Fruit fly (Drosophila melanogaster) whole organism, adult: ENCODE data around the gene Hsp22.

ENCODE experiments used
- CG11617 ChIP-seq: fragments of 200-800 bp; sonication (Bioruptor generic); optimal IDR thresholded peaks from 2 replicates; lab custom pipeline; 2017; ENCODE audit warnings: mild to moderate bottlenecking, missing biosample characterization, missing genetic modification reagents, missing genetic modification characterization
- CG12768 ChIP-seq: fragments of 200-800 bp; sonication (Bioruptor generic); optimal IDR thresholded peaks from 2 replicates; lab custom pipeline; 2017; ENCODE audit warnings: missing biosample characterization, missing genetic modification characterization, mild to moderate bottlenecking, moderate library complexity, missing genetic modification reagents
- CG14711 ChIP-seq: fragments of 200-800 bp; sonication (Bioruptor generic); optimal IDR thresholded peaks from 2 replicates; lab custom pipeline; 2018; ENCODE audit warnings: missing biosample characterization, mild to moderate bottlenecking, missing genetic modification characterization, moderate library complexity
- CG1620 ChIP-seq: fragments of 200-800 bp; sonication (Bioruptor generic); optimal IDR thresholded peaks from 2 replicates; lab custom pipeline; 2016; ENCODE audit warnings: missing biosample characterization, missing genetic modification characterization
- CG33017 ChIP-seq: fragments of 200-800 bp; sonication (Bioruptor generic); optimal IDR thresholded peaks from 2 replicates; lab custom pipeline; 2018; ENCODE audit warnings: missing biosample characterization, mild to moderate bottlenecking, missing genetic modification characterization, moderate library complexity
- CG5204 ChIP-seq: fragments of 200-800 bp; sonication (Bioruptor generic); optimal IDR thresholded peaks from 2 replicates; lab custom pipeline; 2016; ENCODE audit warnings: missing biosample characterization, missing genetic modification characterization
- CG7045 ChIP-seq: fragments of 200-800 bp; sonication (Bioruptor generic); optimal IDR thresholded peaks from 2 replicates; lab custom pipeline; 2017; ENCODE audit warnings: missing biosample characterization, mild to moderate bottlenecking, missing genetic modification characterization
- CG7101 ChIP-seq: fragments of 200-800 bp; sonication (Bioruptor generic); optimal IDR thresholded peaks from 2 replicates; lab custom pipeline; 2018; ENCODE audit warnings: missing biosample characterization, mild to moderate bottlenecking, missing genetic modification characterization, moderate library complexity
- Clk ChIP-seq: fragments of 200-800 bp; sonication (Bioruptor generic); optimal IDR thresholded peaks from 2 replicates; lab custom pipeline; 2017; ENCODE audit warnings: missing biosample characterization, missing genetic modification characterization
- Crg-1 ChIP-seq: fragments of 200-800 bp; sonication (Bioruptor generic); optimal IDR thresholded peaks from 2 replicates; lab custom pipeline; 2016; ENCODE audit warnings: missing biosample characterization, missing genetic modification characterization
- Hr96 ChIP-seq: fragments of 200-800 bp; sonication (Bioruptor generic); optimal IDR thresholded peaks from 2 replicates; lab custom pipeline; 2016; ENCODE audit warnings: missing biosample characterization, missing genetic modification characterization
- Mnt ChIP-seq: fragments of 200-800 bp; sonication (Bioruptor generic); optimal IDR thresholded peaks from 2 replicates; lab custom pipeline; 2016; ENCODE audit warnings: missing biosample characterization, mild to moderate bottlenecking, missing genetic modification characterization
- bab1 ChIP-seq: fragments of 200-800 bp; sonication (Bioruptor generic); optimal IDR thresholded peaks from 3 replicates; lab custom pipeline; 2019; ENCODE audit warnings: missing biosample characterization, mild to moderate bottlenecking, missing genetic modification characterization, moderate library complexity
- cic ChIP-seq: fragments of 200-800 bp; sonication (Bioruptor generic); optimal IDR thresholded peaks from 2 replicates; lab custom pipeline; 2017; ENCODE audit warnings: missing biosample characterization, mild to moderate bottlenecking, missing genetic modification characterization, moderate library complexity
- cnc ChIP-seq, 2 experiments: fragments of >200 bp; optimal IDR thresholded peaks; 2 replicates each; lab custom pipeline; 2017
- kay ChIP-seq: fragments of 200-800 bp; sonication (Bioruptor generic); peaks from one replicate; lab custom pipeline; 2016; ENCODE audit warnings: missing biosample characterization, missing genetic modification characterization, borderline replicate concordance
- ovo ChIP-seq: fragments of 200-800 bp; sonication (Bioruptor generic); optimal IDR thresholded peaks from 2 replicates; lab custom pipeline; 2016; ENCODE audit warnings: missing biosample characterization, missing genetic modification characterization
- pad ChIP-seq: fragments of 200-800 bp; sonication (Bioruptor generic); optimal IDR thresholded peaks from 3 replicates; lab custom pipeline; 2017; ENCODE audit warnings: missing biosample characterization, missing genetic modification characterization, mild to moderate bottlenecking, moderate library complexity, missing genetic modification reagents
- tj ChIP-seq: fragments of 200-800 bp; sonication (Bioruptor generic); optimal IDR thresholded peaks from 3 replicates; lab custom pipeline; 2017; ENCODE audit warnings: missing biosample characterization, mild to moderate bottlenecking, missing genetic modification characterization, moderate library complexity
- toe ChIP-seq: fragments of 200-800 bp; sonication (Bioruptor generic); optimal IDR thresholded peaks from 2 replicates; lab custom pipeline; 2016; ENCODE audit warnings: missing biosample characterization, missing genetic modification characterization

Gene Hsp22

dm6 chr3L:9361894-9362293 is 10.8 kb upstream of the Hsp22 start, which contains the start of gene CG34456:
Gene CG34456 (plus strand): TSS chr3L:9362108.
- no peak for TF ChIP-seq CG14711 (tag; lab: Kevin White, UChicago)
- no peak for TF ChIP-seq Crg-1 (GFP tag; lab: Kevin White, UChicago)
- TF ChIP-seq CG1620 (GFP tag; lab: Kevin White, UChicago): no peak
- TF ChIP-seq pad: no peak
- no peak for TF ChIP-seq toe (GFP tag; lab: Kevin White, UChicago)
- no peak for TF ChIP-seq ovo (GFP tag; lab: Kevin White, UChicago)
- no peak for TF ChIP-seq Hr96 (GFP tag; lab: Kevin White, UChicago)
- no peak for TF ChIP-seq cnc (optimal IDR thresholded peaks at IDR 0.05; lab: Kevin White, UChicago)
- TF ChIP-seq CG12768: peak; percentile 60
- no peak for TF ChIP-seq Clk (GFP tag; lab: Kevin White, UChicago)
- TF ChIP-seq CG11617 (GFP tag; lab: Kevin White, UChicago): peak; percentile 30
- no peak for TF ChIP-seq bab1 (GFP tag; lab: Kevin White, UChicago)
- TF ChIP-seq CG7101 (tag; lab: Kevin White, UChicago): peak; percentile 42
- TF ChIP-seq Mnt: no peak
- peak; percentile 88 for TF ChIP-seq cic (GFP tag; lab: Kevin White, UChicago)
- peak; percentile 79 for TF ChIP-seq CG33017 (tag; lab: Kevin White, UChicago)
- TF ChIP-seq CG7045 (GFP tag; lab: Kevin White, UChicago): peak; percentile 55
- peak; percentile 94 for TF ChIP-seq kay (GFP tag; lab: Kevin White, UChicago)
- TF ChIP-seq tj: no peak
- no peak for TF ChIP-seq CG5204 (GFP tag; lab: Kevin White, UChicago)

- TF ChIP-seq tj (peak; percentile 38), kay (GFP tag; lab: Kevin White, UChicago) (peak; percentile 27), CG14711 (tag; lab: Kevin White, UChicago) (no peak), bab1 (GFP tag; lab: Kevin White, UChicago) (peak; percentile 7), Clk (GFP tag; lab: Kevin White, UChicago) (no peak)
Observed at dm6 chr3L:9364131-9364530, 8.6 kb upstream of the Hsp22 start, which contains the start of gene mRRF1. Gene mRRF1 (plus strand): TSS chr3L:9364350.

dm6 chr3L:9366850-9367430 is 5.8 kb upstream of the Hsp22 start, which contains the start of the genes Klp67A and CG4452:
Gene Klp67A (minus strand): TSS chr3L:9367046.
Gene CG4452 (plus strand): TSS chr3L:9367377.
- TF ChIP-seq pad: peak; percentile 30
- no peak for TF ChIP-seq bab1 (GFP tag; lab: Kevin White, UChicago)
- TF ChIP-seq CG5204 (GFP tag; lab: Kevin White, UChicago): no peak
- no peak for TF ChIP-seq Hr96 (GFP tag; lab: Kevin White, UChicago)
- TF ChIP-seq CG1620 (GFP tag; lab: Kevin White, UChicago): peak; percentile 56
- TF ChIP-seq Crg-1 (GFP tag; lab: Kevin White, UChicago): no peak
- peak; percentile 27 for TF ChIP-seq CG12768
- no peak for TF ChIP-seq Clk (GFP tag; lab: Kevin White, UChicago)
- TF ChIP-seq toe (GFP tag; lab: Kevin White, UChicago): no peak
- peak; percentile 13 for TF ChIP-seq CG7101 (tag; lab: Kevin White, UChicago)
- TF ChIP-seq CG33017 (tag; lab: Kevin White, UChicago): peak; percentile 13
- TF ChIP-seq cnc (optimal IDR thresholded peaks at IDR 0.05; lab: Kevin White, UChicago): no peak
- peak; percentile 64 for TF ChIP-seq CG11617 (GFP tag; lab: Kevin White, UChicago)
- peak; percentile 76 for TF ChIP-seq CG14711 (tag; lab: Kevin White, UChicago)
- TF ChIP-seq cic (GFP tag; lab: Kevin White, UChicago): no peak
- no peak for TF ChIP-seq tj
- TF ChIP-seq CG7045 (GFP tag; lab: Kevin White, UChicago): no peak
- peak; percentile 17 for TF ChIP-seq kay (GFP tag; lab: Kevin White, UChicago)
- peak; percentile 39 for TF ChIP-seq ovo (GFP tag; lab: Kevin White, UChicago)
- TF ChIP-seq Mnt: peak; percentile 36

dm6 chr3L:9367431-9367867 is 5.3 kb upstream of the Hsp22 start:
- TF ChIP-seq cic (GFP tag; lab: Kevin White, UChicago) (peak; percentile 67), Crg-1 (GFP tag; lab: Kevin White, UChicago) (no peak), CG5204 (GFP tag; lab: Kevin White, UChicago) (no peak), CG14711 (tag; lab: Kevin White, UChicago) (no peak), CG1620 (GFP tag; lab: Kevin White, UChicago) (no peak), Hr96 (GFP tag; lab: Kevin White, UChicago) (no peak), cnc (optimal IDR thresholded peaks at IDR 0.05; lab: Kevin White, UChicago) (no peak), kay (GFP tag; lab: Kevin White, UChicago) (peak; percentile 85), CG11617 (GFP tag; lab: Kevin White, UChicago) (peak; percentile 60), CG33017 (tag; lab: Kevin White, UChicago) (no peak), CG12768 (peak; percentile 16), Clk (GFP tag; lab: Kevin White, UChicago) (no peak), CG7101 (tag; lab: Kevin White, UChicago) (no peak), tj (peak; percentile 100), bab1 (GFP tag; lab: Kevin White, UChicago) (peak; percentile 13)

dm6 chr3L:9368665-9369064 is 4.1 kb upstream of the Hsp22 start:
- TF ChIP-seq CG7101 (tag; lab: Kevin White, UChicago) (no peak), CG12768 (no peak), cnc (optimal IDR thresholded peaks at IDR 0.05; lab: Kevin White, UChicago) (no peak), ovo (GFP tag; lab: Kevin White, UChicago) (no peak), toe (GFP tag; lab: Kevin White, UChicago) (no peak), pad (no peak), cic (GFP tag; lab: Kevin White, UChicago) (no peak), CG1620 (GFP tag; lab: Kevin White, UChicago) (no peak), CG14711 (tag; lab: Kevin White, UChicago) (no peak), kay (GFP tag; lab: Kevin White, UChicago) (no peak), tj (no peak), Mnt (no peak), bab1 (GFP tag; lab: Kevin White, UChicago) (no peak), Crg-1 (GFP tag; lab: Kevin White, UChicago) (no peak), Hr96 (GFP tag; lab: Kevin White, UChicago) (no peak)
